Worm (Caenorhabditis elegans): Measurements from ENCODE around the gene ocr-1.

- TF ChIP-seq unc-62 (GFP tag; optimal IDR thresholded peaks at IDR 0.05 in 1 of 2), result peak in 1 of 2 experiments; percentile 86
- no peak for TF ChIP-seq unc-62 (tag; optimal IDR thresholded peaks at IDR 0.05)
- TF ChIP-seq nhr-11 (tag; optimal IDR thresholded peaks at IDR 0.05), result no peak
- TF ChIP-seq mdl-1 (tag; optimal IDR thresholded peaks at IDR 0.05), result peak; percentile 59 to 75
- TF ChIP-seq ama-1 (optimal IDR thresholded peaks at IDR 0.05), result no peak
- no peak for TF ChIP-seq snpc-4 (tag; optimal IDR thresholded peaks at IDR 0.05)
- TF ChIP-seq lin-39 (tag; optimal IDR thresholded peaks at IDR 0.05), result no peak
- TF ChIP-seq dpl-1 (GFP tag; optimal IDR thresholded peaks at IDR 0.05), result no peak
- TF ChIP-seq lin-29 (GFP tag; IDR thresholded peaks at IDR 0.05), result no peak
- peak; percentile 14 for TF ChIP-seq nhr-77 (tag; optimal IDR thresholded peaks at IDR 0.05)
- TF ChIP-seq madf-9 (GFP tag; conservative IDR thresholded peaks at IDR 0.05), result no peak
- peak; percentile 2 for TF ChIP-seq T20F7.1 (GFP tag; optimal IDR thresholded peaks at IDR 0.05)
- TF ChIP-seq ceh-82 (tag; optimal IDR thresholded peaks at IDR 0.05), result no peak
- no peak for TF ChIP-seq unc-39 (tag; optimal IDR thresholded peaks at IDR 0.05)
- TF ChIP-seq lin-13 (GFP tag; optimal IDR thresholded peaks at IDR 0.05), result peak; percentile 27
Observed at ce11 chrV:10729456-10729904, 34.7 kb upstream of the ocr-1 start.
